Fruit fly (Drosophila melanogaster) whole organism, adult: Measurements from ENCODE around the gene CG8560.

Source experiments
- CG11617 ChIP-seq: fragments of 200-800 bp; sonication (Bioruptor generic); optimal IDR thresholded peaks from 2 replicates; lab custom pipeline; 2017; ENCODE audit warnings: mild to moderate bottlenecking, missing biosample characterization, missing genetic modification reagents, missing genetic modification characterization
- CG12768 ChIP-seq: fragments of 200-800 bp; sonication (Bioruptor generic); optimal IDR thresholded peaks from 2 replicates; lab custom pipeline; 2017; ENCODE audit warnings: missing biosample characterization, missing genetic modification characterization, mild to moderate bottlenecking, moderate library complexity, missing genetic modification reagents
- CG14711 ChIP-seq: fragments of 200-800 bp; sonication (Bioruptor generic); optimal IDR thresholded peaks from 2 replicates; lab custom pipeline; 2018; ENCODE audit warnings: missing biosample characterization, mild to moderate bottlenecking, missing genetic modification characterization, moderate library complexity
- CG1620 ChIP-seq: fragments of 200-800 bp; sonication (Bioruptor generic); optimal IDR thresholded peaks from 2 replicates; lab custom pipeline; 2016; ENCODE audit warnings: missing biosample characterization, missing genetic modification characterization
- CG33017 ChIP-seq: fragments of 200-800 bp; sonication (Bioruptor generic); optimal IDR thresholded peaks from 2 replicates; lab custom pipeline; 2018; ENCODE audit warnings: missing biosample characterization, mild to moderate bottlenecking, missing genetic modification characterization, moderate library complexity
- CG5204 ChIP-seq: fragments of 200-800 bp; sonication (Bioruptor generic); optimal IDR thresholded peaks from 2 replicates; lab custom pipeline; 2016; ENCODE audit warnings: missing biosample characterization, missing genetic modification characterization
- CG7045 ChIP-seq: fragments of 200-800 bp; sonication (Bioruptor generic); optimal IDR thresholded peaks from 2 replicates; lab custom pipeline; 2017; ENCODE audit warnings: missing biosample characterization, mild to moderate bottlenecking, missing genetic modification characterization
- CG7101 ChIP-seq: fragments of 200-800 bp; sonication (Bioruptor generic); optimal IDR thresholded peaks from 2 replicates; lab custom pipeline; 2018; ENCODE audit warnings: missing biosample characterization, mild to moderate bottlenecking, missing genetic modification characterization, moderate library complexity
- Clk ChIP-seq: fragments of 200-800 bp; sonication (Bioruptor generic); optimal IDR thresholded peaks from 2 replicates; lab custom pipeline; 2017; ENCODE audit warnings: missing biosample characterization, missing genetic modification characterization
- Crg-1 ChIP-seq: fragments of 200-800 bp; sonication (Bioruptor generic); optimal IDR thresholded peaks from 2 replicates; lab custom pipeline; 2016; ENCODE audit warnings: missing biosample characterization, missing genetic modification characterization
- Hr96 ChIP-seq: fragments of 200-800 bp; sonication (Bioruptor generic); optimal IDR thresholded peaks from 2 replicates; lab custom pipeline; 2016; ENCODE audit warnings: missing biosample characterization, missing genetic modification characterization
- Mnt ChIP-seq: fragments of 200-800 bp; sonication (Bioruptor generic); optimal IDR thresholded peaks from 2 replicates; lab custom pipeline; 2016; ENCODE audit warnings: missing biosample characterization, mild to moderate bottlenecking, missing genetic modification characterization
- bab1 ChIP-seq: fragments of 200-800 bp; sonication (Bioruptor generic); optimal IDR thresholded peaks from 3 replicates; lab custom pipeline; 2019; ENCODE audit warnings: missing biosample characterization, mild to moderate bottlenecking, missing genetic modification characterization, moderate library complexity
- cic ChIP-seq: fragments of 200-800 bp; sonication (Bioruptor generic); optimal IDR thresholded peaks from 2 replicates; lab custom pipeline; 2017; ENCODE audit warnings: missing biosample characterization, mild to moderate bottlenecking, missing genetic modification characterization, moderate library complexity
- cnc ChIP-seq, 2 experiments: fragments of >200 bp; optimal IDR thresholded peaks; 2 replicates each; lab custom pipeline; 2017
- kay ChIP-seq: fragments of 200-800 bp; sonication (Bioruptor generic); peaks from one replicate; lab custom pipeline; 2016; ENCODE audit warnings: missing biosample characterization, missing genetic modification characterization, borderline replicate concordance
- ovo ChIP-seq: fragments of 200-800 bp; sonication (Bioruptor generic); optimal IDR thresholded peaks from 2 replicates; lab custom pipeline; 2016; ENCODE audit warnings: missing biosample characterization, missing genetic modification characterization
- pad ChIP-seq: fragments of 200-800 bp; sonication (Bioruptor generic); optimal IDR thresholded peaks from 3 replicates; lab custom pipeline; 2017; ENCODE audit warnings: missing biosample characterization, missing genetic modification characterization, mild to moderate bottlenecking, moderate library complexity, missing genetic modification reagents
- tj ChIP-seq: fragments of 200-800 bp; sonication (Bioruptor generic); optimal IDR thresholded peaks from 3 replicates; lab custom pipeline; 2017; ENCODE audit warnings: missing biosample characterization, mild to moderate bottlenecking, missing genetic modification characterization, moderate library complexity
- toe ChIP-seq: fragments of 200-800 bp; sonication (Bioruptor generic); optimal IDR thresholded peaks from 2 replicates; lab custom pipeline; 2016; ENCODE audit warnings: missing biosample characterization, missing genetic modification characterization

CG8560 gene

DNA sequence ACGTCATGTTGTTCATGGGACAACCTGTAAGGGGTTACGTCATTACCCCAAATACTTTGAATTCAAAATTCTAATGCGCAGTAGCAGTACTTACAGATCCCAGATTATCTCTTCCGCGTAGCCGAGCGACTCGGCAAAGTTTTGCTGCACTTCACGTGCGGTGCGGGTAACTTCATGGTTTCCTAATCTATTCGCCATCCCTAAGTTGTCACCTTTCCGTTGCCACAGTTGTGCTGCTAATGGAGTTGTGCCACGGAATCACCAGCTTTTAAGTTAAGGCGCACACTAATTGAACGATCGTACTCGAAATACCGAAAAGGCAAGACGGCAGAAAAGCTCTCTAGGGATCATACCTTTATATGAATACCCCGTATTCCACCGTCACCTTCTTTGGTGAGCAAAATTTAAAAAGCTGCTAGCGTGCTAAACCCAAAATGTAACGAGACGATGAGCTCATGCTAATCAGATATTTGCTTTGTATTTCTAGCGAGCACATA lies 44.1 kb downstream of the CG8560 start, which contains the start of gene pst:
pst (minus strand) TSS at position 437 of the 497 bp plus-strand sequence.
- TF ChIP-seq Clk (GFP tag; lab: Kevin White, UChicago) (no peak), CG1620 (GFP tag; lab: Kevin White, UChicago) (peak; percentile 46), CG5204 (GFP tag; lab: Kevin White, UChicago) (no peak), CG7101 (tag; lab: Kevin White, UChicago) (peak; percentile 43), CG11617 (GFP tag; lab: Kevin White, UChicago) (peak; percentile 39), Hr96 (GFP tag; lab: Kevin White, UChicago) (peak; percentile 53), cnc (optimal IDR thresholded peaks at IDR 0.05; lab: Kevin White, UChicago) (no peak), tj (GFP tag; lab: Kevin White, UChicago) (no peak), CG7045 (GFP tag; lab: Kevin White, UChicago) (no peak), kay (GFP tag; lab: Kevin White, UChicago) (no peak), bab1 (GFP tag; lab: Kevin White, UChicago) (peak; percentile 10), cic (GFP tag; lab: Kevin White, UChicago) (no peak), toe (GFP tag; lab: Kevin White, UChicago) (no peak), CG12768 (no peak), Mnt (peak; percentile 56), Crg-1 (GFP tag; lab: Kevin White, UChicago) (no peak), CG33017 (tag; lab: Kevin White, UChicago) (peak; percentile 12), pad (no peak), CG14711 (tag; lab: Kevin White, UChicago) (no peak), ovo (no peak)

DNA sequence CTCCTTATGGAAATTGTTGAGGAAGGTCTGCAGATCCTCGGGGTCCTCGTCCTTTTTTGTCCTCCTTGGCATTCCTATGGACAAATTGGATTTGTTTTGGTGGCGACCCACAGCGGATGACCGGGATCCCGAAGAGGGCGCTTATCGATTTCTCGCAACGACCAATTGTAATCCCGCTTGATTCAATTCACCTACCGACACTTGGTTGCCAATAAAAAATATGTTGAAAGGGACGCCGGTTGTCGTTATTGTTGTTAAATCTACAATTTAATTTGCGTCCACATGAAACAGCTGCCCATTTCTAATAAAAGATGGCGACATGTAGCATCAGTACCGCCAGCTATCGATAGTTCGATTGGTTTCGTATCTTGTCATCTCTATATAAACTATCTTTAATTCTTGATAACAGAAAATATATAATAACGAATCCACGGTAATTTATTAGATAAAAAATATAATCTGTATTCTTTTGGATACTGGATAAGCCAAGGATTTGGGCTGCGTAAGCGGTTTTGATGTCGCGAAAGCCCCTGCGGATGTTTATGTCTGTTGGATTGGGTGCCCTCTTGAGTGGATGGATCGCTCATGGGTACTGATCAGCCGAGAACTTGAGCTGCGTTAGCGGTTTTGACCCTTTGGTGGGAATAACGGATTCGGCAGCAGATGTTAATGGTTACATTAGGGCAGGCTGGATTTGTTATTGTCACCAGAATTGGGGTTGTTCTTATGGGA lies 47.4 kb downstream of the CG8560 start, which contains the start of gene CTCF:
CTCF (minus strand) TSS at position 328 of the 732 bp plus-strand sequence.
- no peak for TF ChIP-seq Hr96 (GFP tag; lab: Kevin White, UChicago)
- TF ChIP-seq CG1620 (GFP tag; lab: Kevin White, UChicago): no peak
- peak; percentile 43 for TF ChIP-seq bab1 (GFP tag; lab: Kevin White, UChicago)
- TF ChIP-seq Mnt: peak; percentile 40
- TF ChIP-seq CG7101 (tag; lab: Kevin White, UChicago): peak; percentile 29
- TF ChIP-seq toe (GFP tag; lab: Kevin White, UChicago): no peak
- peak; percentile 22 for TF ChIP-seq CG14711 (tag; lab: Kevin White, UChicago)
- peak; percentile 22 for TF ChIP-seq cic (GFP tag; lab: Kevin White, UChicago)
- TF ChIP-seq Clk (GFP tag; lab: Kevin White, UChicago): no peak
- TF ChIP-seq tj (GFP tag; lab: Kevin White, UChicago): peak; percentile 49
- TF ChIP-seq pad: peak; percentile 53
- peak; percentile 31 for TF ChIP-seq CG11617 (GFP tag; lab: Kevin White, UChicago)
